Fruit fly (Drosophila melanogaster): ENCODE results near the gene Fancm.
A peak's percentile ranks its signal among the peaks of the same experiment; 100 is the strongest.

The Fancm gene

dm6 chr3R:21481960-21482359, at the start of gene Fancm (continued):
- TF ChIP-seq cad (GFP tag; optimal IDR thresholded peaks at IDR 0.05) (no peak), CG30020 (tag; optimal IDR thresholded peaks at IDR 0.05) (no peak), dmrt99B (tag; optimal IDR thresholded peaks at IDR 0.05) (no peak), CG34224 (GFP tag; IDR thresholded peaks at IDR 0.05; ENCODE audit: partially characterized antibody) (peak; percentile 56; the same call in 2 of the 3 replicates), rib (GFP tag; IDR thresholded peaks at IDR 0.05) (no peak), CG8290 (GFP tag; optimal IDR thresholded peaks at IDR 0.05) (peak; percentile 90), CG8290 (tag; optimal IDR thresholded peaks at IDR 0.05) (peak; percentile 51 to 79), CG12155 (GFP tag; optimal IDR thresholded peaks at IDR 0.05) (peak; percentile 80), CG2678 (tag; optimal IDR thresholded peaks at IDR 0.05) (no peak), Xbp1 (GFP tag; optimal IDR thresholded peaks at IDR 0.05) (peak; percentile 84), CG13123 (GFP tag; optimal IDR thresholded peaks at IDR 0.05) (peak; percentile 32), CG13624 (GFP tag; optimal IDR thresholded peaks at IDR 0.05) (peak; percentile 76), Hr3 (GFP tag; optimal IDR thresholded peaks at IDR 0.05) (peak; percentile 70), Dp (GFP tag; optimal IDR thresholded peaks at IDR 0.05) (peak; percentile 99), ci (GFP tag; IDR thresholded peaks at IDR 0.05) (no peak), CG17612 (GFP tag; IDR thresholded peaks at IDR 0.05) (no peak), jigr1 (GFP tag; IDR thresholded peaks at IDR 0.05) (no peak), Dip2 (GFP tag; IDR thresholded peaks at IDR 0.05) (no peak), Six4 (GFP tag; optimal IDR thresholded peaks at IDR 0.05) (peak; percentile 30), CG12942 (GFP tag; optimal IDR thresholded peaks at IDR 0.05) (peak; percentile 67), croc (GFP tag; conservative IDR thresholded peaks at IDR 0.05) (no peak), zfh1 (GFP tag; IDR thresholded peaks at IDR 0.05) (peak; percentile 55; the same call in 1 of the 3 replicates), mirr (GFP tag; optimal IDR thresholded peaks at IDR 0.05) (no peak), gfzf (GFP tag; optimal IDR thresholded peaks at IDR 0.05) (peak; percentile 43), BEAF-32 (GFP tag; optimal IDR thresholded peaks at IDR 0.05) (peak; percentile 82), tll (GFP tag; optimal IDR thresholded peaks at IDR 0.05) (no peak), CG7745 (tag; optimal IDR thresholded peaks at IDR 0.05) (no peak), CG4328 (GFP tag; optimal IDR thresholded peaks at IDR 0.05) (no peak), hkb (optimal IDR thresholded peaks at IDR 0.05) (no peak), hkb (GFP tag; IDR thresholded peaks at IDR 0.05) (no peak), CG13424 (tag; optimal IDR thresholded peaks at IDR 0.05) (peak; percentile 40), az2 (GFP tag; optimal IDR thresholded peaks at IDR 0.05) (peak; percentile 57), Abd-B (GFP tag; optimal IDR thresholded peaks at IDR 0.05) (peak; percentile 85), ATbp (GFP tag; optimal IDR thresholded peaks at IDR 0.05) (no peak), psq (GFP tag; optimal IDR thresholded peaks at IDR 0.05) (no peak), CG4854 (GFP tag; optimal IDR thresholded peaks at IDR 0.05) (peak; percentile 67), CG8924 (tag; optimal IDR thresholded peaks at IDR 0.05) (peak; percentile 28), CG18764 (GFP tag; optimal IDR thresholded peaks at IDR 0.05) (peak; percentile 64), Ptx1 (GFP tag; IDR thresholded peaks at IDR 0.05) (peak; percentile 70), mld (GFP tag; IDR thresholded peaks at IDR 0.05; ENCODE audit: partially characterized antibody) (no peak), CG11560 (tag; IDR thresholded peaks at IDR 0.05) (peak; percentile 50; the same call in 1 of the 3 replicates), CG4404 (GFP tag; IDR thresholded peaks at IDR 0.05) (peak; percentile 42; the same call in 1 of the 2 replicates), CG12219 (GFP tag; optimal IDR thresholded peaks at IDR 0.05) (no peak), Pdp1 (GFP tag; optimal IDR thresholded peaks at IDR 0.05) (peak; percentile 68 to 69), CG7786 (GFP tag; optimal IDR thresholded peaks at IDR 0.05) (peak; percentile 79), CG3407 (GFP tag; optimal IDR thresholded peaks at IDR 0.05) (peak; percentile 12), HmgZ (tag; optimal IDR thresholded peaks at IDR 0.05) (peak; percentile 83), ara (GFP tag; IDR thresholded peaks at IDR 0.05) (no peak; the same call in 1 of the 2 replicates), CG10959 (GFP tag; IDR thresholded peaks at IDR 0.05) (no peak), Hsf (GFP tag; optimal IDR thresholded peaks at IDR 0.05) (peak; percentile 74), bigmax (GFP tag; optimal IDR thresholded peaks at IDR 0.05) (no peak), ap (GFP tag; IDR thresholded peaks at IDR 0.05) (no peak)

Measured in whole organism, embryonic.